Fruit fly (Drosophila melanogaster) S2 (cell line): ENCODE measurements around the gene Atg2.

Experiments used
- CG8478 ChIP-seq: fragments of >200 bp; optimal IDR thresholded peaks from 2 replicates; lab custom pipeline; 2018
- CTCF ChIP-seq, 2 experiments: fragments of >200 bp; optimal IDR thresholded peaks; 2 replicates each; lab custom pipeline; 2018

dm6 chr3L:2829916-2830315 is 55.8 kb downstream of the Atg2 start:
- TF ChIP-seq CG8478 (lab: Kevin White, UChicago) (no peak), CTCF (optimal IDR thresholded peaks at IDR 0.05; lab: Kevin White, UChicago) (no peak)
